Fruit fly (Drosophila melanogaster): ENCODE results near the gene cact.

cact gene

dm6 chr2L:16284306-16285299 lies 41.4 kb downstream of the cact start (continued):
- TF ChIP-seq MBD-R2 (GFP tag; IDR thresholded peaks at IDR 0.05) (no peak), lilli (GFP tag; optimal IDR thresholded peaks at IDR 0.05) (peak; percentile 64), gcm (GFP tag; optimal IDR thresholded peaks at IDR 0.05) (peak; percentile 2), tll (GFP tag; optimal IDR thresholded peaks at IDR 0.05) (no peak), az2 (GFP tag; optimal IDR thresholded peaks at IDR 0.05) (no peak), CG2889 (GFP tag; IDR thresholded peaks at IDR 0.05) (no peak), corto (GFP tag; optimal IDR thresholded peaks at IDR 0.05) (peak; percentile 35), CG11695 (GFP tag; IDR thresholded peaks at IDR 0.05) (no peak), Fer3 (tag; optimal IDR thresholded peaks at IDR 0.05) (peak; percentile 47), so (GFP tag; IDR thresholded peaks at IDR 0.05) (no peak), CG6689 (GFP tag; IDR thresholded peaks at IDR 0.05) (no peak), CG30020 (tag; optimal IDR thresholded peaks at IDR 0.05) (no peak), fd64A (GFP tag; optimal IDR thresholded peaks at IDR 0.05) (peak; percentile 73), CG5245 (GFP tag; optimal IDR thresholded peaks at IDR 0.05) (no peak), CG9609 (GFP tag; optimal IDR thresholded peaks at IDR 0.05) (peak; percentile 53), CG11696 (GFP tag; IDR thresholded peaks at IDR 0.05) (no peak), Drgx (GFP tag; IDR thresholded peaks at IDR 0.05) (no peak), CG12391 (tag; optimal IDR thresholded peaks at IDR 0.05) (peak; percentile 56), Xrp1 (GFP tag; IDR thresholded peaks at IDR 0.05) (no peak), CG7928 (GFP tag; optimal IDR thresholded peaks at IDR 0.05) (peak; percentile 25), nom (GFP tag; optimal IDR thresholded peaks at IDR 0.05) (peak; percentile 84), CG34224 (GFP tag; IDR thresholded peaks at IDR 0.05; ENCODE audit: partially characterized antibody) (no peak), sd (tag; optimal IDR thresholded peaks at IDR 0.05) (peak; percentile 41), CG12942 (GFP tag; optimal IDR thresholded peaks at IDR 0.05) (peak; percentile 23), lmd (GFP tag; IDR thresholded peaks at IDR 0.05) (no peak), CG2116 (GFP tag; optimal IDR thresholded peaks at IDR 0.05) (peak; percentile 20), CG10654 (GFP tag; optimal IDR thresholded peaks at IDR 0.05) (peak; percentile 21), Nf-YB (GFP tag; optimal IDR thresholded peaks at IDR 0.05) (peak; percentile 18), mirr (GFP tag; optimal IDR thresholded peaks at IDR 0.05) (peak; percentile 52), CG4404 (GFP tag; IDR thresholded peaks at IDR 0.05) (no peak), Adf1 (GFP tag; IDR thresholded peaks at IDR 0.05) (no peak), B-H1 (GFP tag; IDR thresholded peaks at IDR 0.05) (no peak), Oli (tag; optimal IDR thresholded peaks at IDR 0.05) (peak; percentile 56), CG9797 (GFP tag; optimal IDR thresholded peaks at IDR 0.05) (no peak), Optix (GFP tag; IDR thresholded peaks at IDR 0.05) (no peak), CG17612 (GFP tag; IDR thresholded peaks at IDR 0.05) (no peak), Asciz (GFP tag; optimal IDR thresholded peaks at IDR 0.05) (peak; percentile 44), CG17802 (tag; optimal IDR thresholded peaks at IDR 0.05) (no peak), gem (tag; optimal IDR thresholded peaks at IDR 0.05) (peak; percentile 70), repo (GFP tag; optimal IDR thresholded peaks at IDR 0.05) (no peak), Dip2 (GFP tag; IDR thresholded peaks at IDR 0.05) (no peak), CG6254 (GFP tag; optimal IDR thresholded peaks at IDR 0.05) (no peak), Hey (tag; optimal IDR thresholded peaks at IDR 0.05) (no peak), ap (GFP tag; IDR thresholded peaks at IDR 0.05) (no peak), Ssrp (tag; optimal IDR thresholded peaks at IDR 0.05) (peak; percentile 1), CG15479 (GFP tag; optimal IDR thresholded peaks at IDR 0.05) (no peak), Side (GFP tag; optimal IDR thresholded peaks at IDR 0.05) (peak; percentile 63), Aef1 (GFP tag; IDR thresholded peaks at IDR 0.05) (no peak), CG13123 (GFP tag; optimal IDR thresholded peaks at IDR 0.05) (no peak)

Measured in whole organism, embryonic.